Worm (Caenorhabditis elegans): ENCODE results near the gene rgs-9.

ce11 chrX:1964411-1964810 is 49.4 kb downstream of the rgs-9 start:
- TF ChIP-seq dve-1 (tag; optimal IDR thresholded peaks at IDR 0.05) (no peak), tbx-2 (tag; optimal IDR thresholded peaks at IDR 0.05) (no peak), K09A11.1 (tag; optimal IDR thresholded peaks at IDR 0.05; ENCODE audit: insufficient read depth) (no peak), fkh-6 (tag; optimal IDR thresholded peaks at IDR 0.05) (no peak), ama-1 (optimal IDR thresholded peaks at IDR 0.05) (no peak), nhr-11 (tag; optimal IDR thresholded peaks at IDR 0.05) (no peak), hlh-15 (tag; optimal IDR thresholded peaks at IDR 0.05) (no peak), pax-1 (tag; optimal IDR thresholded peaks at IDR 0.05) (no peak), npax-4 (tag; optimal IDR thresholded peaks at IDR 0.05) (no peak)

All from whole organism, late embryonic.